Worm (Caenorhabditis elegans) whole organism, early embryonic: ENCODE measurements around the gene F15D4.6.

ENCODE experiments used
- B0310.2 ChIP-seq: sonication (generic microtip); optimal IDR thresholded peaks from 2 replicates; lab custom pipeline; 2016; ENCODE audit warnings: mild to moderate bottlenecking, missing genetic modification characterization, missing compliant biosample characterization
- F13C5.2 ChIP-seq: sonication (generic microtip); optimal IDR thresholded peaks from 2 replicates; lab custom pipeline; 2017; ENCODE audit warnings: mild to moderate bottlenecking, missing genetic modification characterization, inconsistent platforms, missing compliant biosample characterization
- aly-1 ChIP-seq: sonication (generic microtip); optimal IDR thresholded peaks from 2 replicates; lab custom pipeline; 2016; ENCODE audit warnings: missing genetic modification characterization, missing compliant biosample characterization
- ama-1 ChIP-seq: fragments of 150-350 bp; optimal IDR thresholded peaks from 2 replicates; lab custom pipeline; 2014
- ceh-36 ChIP-seq: sonication (generic microtip); optimal IDR thresholded peaks from 2 replicates; lab custom pipeline; 2016; ENCODE audit warnings: missing genetic modification characterization, inconsistent platforms, missing compliant biosample characterization
- ets-7 ChIP-seq: sonication (generic microtip); optimal IDR thresholded peaks from 2 replicates; lab custom pipeline; 2016; ENCODE audit warnings: missing genotype, missing genetic modification characterization, missing compliant biosample characterization
- flt-1 ChIP-seq: fragments of 200-800 bp; sonication (Bioruptor generic); IDR thresholded peaks from 2 replicates; pipeline ENCODE4 v1.3.6; 2022; ENCODE audit warnings: missing genetic modification characterization, missing compliant biosample characterization
- hmg-4 ChIP-seq: fragments of 200-800 bp; sonication (Bioruptor generic); optimal IDR thresholded peaks from 2 replicates; lab custom pipeline; 2018; ENCODE audit warnings: mild to moderate bottlenecking, missing genetic modification characterization, missing compliant biosample characterization
- hnd-1 ChIP-seq: sonication (generic microtip); optimal IDR thresholded peaks from 2 replicates; lab custom pipeline; 2016; ENCODE audit warnings: missing genetic modification characterization, missing compliant biosample characterization
- pes-1 ChIP-seq: fragments of 200-800 bp; sonication (Bioruptor generic); IDR thresholded peaks from 2 replicates; pipeline ENCODE4 v1.3.6; 2022; ENCODE audit warnings: missing genetic modification reagents, missing genetic modification characterization, missing compliant biosample characterization
- scrt-1 ChIP-seq: fragments of 200-800 bp; sonication (Bioruptor generic); IDR thresholded peaks from 2 replicates; pipeline ENCODE4 v1.3.6; 2022; ENCODE audit warnings: missing genetic modification characterization, missing compliant biosample characterization
- sea-1 ChIP-seq: fragments of 200-800 bp; sonication (Bioruptor generic); conservative IDR thresholded peaks from 2 replicates; pipeline ENCODE4 v1.3.6; 2022; ENCODE audit warnings: missing genetic modification characterization, missing compliant biosample characterization
- tbx-37 ChIP-seq: fragments of 200-800 bp; sonication (Bioruptor generic); conservative IDR thresholded peaks from 2 replicates; pipeline ENCODE4 v1.3.6; 2022; ENCODE audit warnings: missing genetic modification reagents, missing genetic modification characterization, missing compliant biosample characterization
- tra-4 ChIP-seq: sonication (generic microtip); optimal IDR thresholded peaks from 2 replicates; lab custom pipeline; 2017; ENCODE audit warnings: missing genetic modification characterization, missing compliant biosample characterization

ce11 chrII:13278716-13279115 is 29.7 kb downstream of the F15D4.6 start:
- TF ChIP-seq pes-1 (GFP tag; lab: Robert Waterston, UW) (no peak), F13C5.2 (tag; lab: Kevin White, UChicago) (no peak), ama-1 (no peak), ceh-36 (no peak), sea-1 (GFP tag; lab: Robert Waterston, UW) (no peak), scrt-1 (GFP tag; lab: Robert Waterston, UW) (no peak), ets-7 (tag; lab: Kevin White, UChicago) (no peak), B0310.2 (tag; lab: Kevin White, UChicago) (no peak), aly-1 (tag; lab: Kevin White, UChicago) (no peak), tra-4 (tag; lab: Kevin White, UChicago) (no peak), hmg-4 (GFP tag; lab: Kevin White, UChicago) (no peak), tbx-37 (GFP tag; lab: Robert Waterston, UW) (no peak), flt-1 (GFP tag; lab: Robert Waterston, UW) (no peak), hnd-1 (tag; lab: Kevin White, UChicago) (no peak)
